7 worm cellular contexts compared by ENCODE assay signal in genomic region chrIII:7375434-7375833, ce11.
TF ChIP-seq lines count a peak whose summit lies in the region.

No protein-coding gene starts in this region.

TF ChIP-seq in whole organism, L1 larva, 84 proteins besides CTCF, POLR2A, EP300 and RAD21 (continues in another document):
- TF ChIP-seq nhr-90 (tag; optimal IDR thresholded peaks at IDR 0.05; lab: Kevin White, UChicago; ENCODE audit: poor library complexity) (peak; percentile 39), mab-9 (GFP tag; IDR thresholded peaks at IDR 0.05; lab: Robert Waterston, UW) (no peak), swsn-7 (tag; optimal IDR thresholded peaks at IDR 0.05; lab: Kevin White, UChicago) (no peak), C16A3.4 (tag; optimal IDR thresholded peaks at IDR 0.05; lab: Kevin White, UChicago) (peak; percentile 12), ztf-4 (tag; optimal IDR thresholded peaks at IDR 0.05; lab: Kevin White, UChicago) (no peak), C34B4.2 (tag; optimal IDR thresholded peaks at IDR 0.05; lab: Kevin White, UChicago) (no peak), efl-3 (GFP tag; optimal IDR thresholded peaks at IDR 0.05; lab: Kevin White, UChicago) (no peak), lin-35 (GFP tag; optimal IDR thresholded peaks at IDR 0.05; lab: Kevin White, UChicago) (peak in 1 of 2 experiments; percentile 58), dpl-1 (GFP tag; optimal IDR thresholded peaks at IDR 0.05; lab: Kevin White, UChicago) (peak in 1 of 3 experiments; percentile 15), ces-1 (GFP tag; optimal IDR thresholded peaks at IDR 0.05; lab: Kevin White, UChicago) (no peak), nhr-77 (tag; optimal IDR thresholded peaks at IDR 0.05; lab: Kevin White, UChicago) (no peak), fkh-8 (tag; optimal IDR thresholded peaks at IDR 0.05; lab: Kevin White, UChicago) (no peak), nhr-20 (tag; optimal IDR thresholded peaks at IDR 0.05; lab: Kevin White, UChicago) (peak; percentile 47)

TF ChIP-seq in whole organism, L2 larva, 48 proteins besides CTCF, POLR2A, EP300 and RAD21 (continues in another document):
- TF ChIP-seq ama-1 (optimal IDR thresholded peaks at IDR 0.05; lab: Kevin White, UChicago) (peak; percentile 7), nhr-237 (tag; optimal IDR thresholded peaks at IDR 0.05; lab: Kevin White, UChicago) (no peak), peb-1 (tag; optimal IDR thresholded peaks at IDR 0.05; lab: Kevin White, UChicago) (no peak), nhr-10 (tag; optimal IDR thresholded peaks at IDR 0.05; lab: Kevin White, UChicago) (no peak), fos-1 (tag; optimal IDR thresholded peaks at IDR 0.05; lab: Kevin White, UChicago) (peak; percentile 88), zag-1 (tag; optimal IDR thresholded peaks at IDR 0.05; lab: Kevin White, UChicago) (no peak), unc-39 (tag; optimal IDR thresholded peaks at IDR 0.05; lab: Kevin White, UChicago) (no peak), sma-9 (GFP tag; optimal IDR thresholded peaks at IDR 0.05; lab: Kevin White, UChicago) (peak; percentile 9), sma-9 (tag; optimal IDR thresholded peaks at IDR 0.05; lab: Kevin White, UChicago) (no peak), ztf-11 (tag; optimal IDR thresholded peaks at IDR 0.05; lab: Kevin White, UChicago) (no peak), nhr-129 (tag; optimal IDR thresholded peaks at IDR 0.05; lab: Kevin White, UChicago) (peak; percentile 39), nhr-12 (tag; optimal IDR thresholded peaks at IDR 0.05; lab: Kevin White, UChicago) (no peak), Y55F3AM.14 (GFP tag; optimal IDR thresholded peaks at IDR 0.05; lab: Kevin White, UChicago) (no peak), nhr-77 (tag; optimal IDR thresholded peaks at IDR 0.05; lab: Kevin White, UChicago) (no peak)

TF ChIP-seq in whole organism, L3 larva, 47 proteins besides CTCF, POLR2A, EP300 and RAD21:
- TF ChIP-seq elt-2 (tag; optimal IDR thresholded peaks at IDR 0.05; lab: Kevin White, UChicago) (peak; percentile 86), egl-27 (tag; optimal IDR thresholded peaks at IDR 0.05; lab: Kevin White, UChicago) (no peak), skn-1 (tag; optimal IDR thresholded peaks at IDR 0.05; lab: Kevin White, UChicago) (no peak), nhr-25 (tag; optimal IDR thresholded peaks at IDR 0.05; lab: Kevin White, UChicago) (peak; percentile 14), unc-62 (GFP tag; optimal IDR thresholded peaks at IDR 0.05; lab: Kevin White, UChicago) (no peak), nhr-43 (tag; optimal IDR thresholded peaks at IDR 0.05; lab: Kevin White, UChicago; ENCODE audit: poor library complexity, severe bottlenecking) (no peak), ceh-28 (tag; optimal IDR thresholded peaks at IDR 0.05; lab: Kevin White, UChicago) (peak; percentile 65), elt-3 (tag; optimal IDR thresholded peaks at IDR 0.05; lab: Kevin White, UChicago) (peak in 2 of 3 experiments; percentile 44 to 91), nhr-76 (tag; optimal IDR thresholded peaks at IDR 0.05; lab: Kevin White, UChicago) (no peak), R02D3.7 (tag; optimal IDR thresholded peaks at IDR 0.05; lab: Kevin White, UChicago) (peak; percentile 14), nhr-23 (tag; optimal IDR thresholded peaks at IDR 0.05; lab: Kevin White, UChicago) (peak; percentile 62), mml-1 (tag; optimal IDR thresholded peaks at IDR 0.05; lab: Kevin White, UChicago) (peak; percentile 11), ama-1 (optimal IDR thresholded peaks at IDR 0.05; lab: Kevin White, UChicago) (peak; percentile 83)
TF ChIP-seq in whole organism, L3 larva: peak in this region for 8.

TF ChIP-seq in whole organism, L4 larva, 104 proteins besides CTCF, POLR2A, EP300 and RAD21 (continues in another document):
- TF ChIP-seq pqm-1 (tag; optimal IDR thresholded peaks at IDR 0.05; lab: Kevin White, UChicago) (peak; percentile 80), unc-130 (GFP tag; optimal IDR thresholded peaks at IDR 0.05; lab: Kevin White, UChicago) (no peak), daf-16 (GFP tag; optimal IDR thresholded peaks at IDR 0.05; lab: Kevin White, UChicago) (no peak), daf-16 (tag; optimal IDR thresholded peaks at IDR 0.05; lab: Kevin White, UChicago) (peak; percentile 71), php-3 (GFP tag; IDR thresholded peaks at IDR 0.05; lab: Robert Waterston, UW) (peak; percentile 22; the same call in 1 of the 2 replicates), ceh-28 (tag; optimal IDR thresholded peaks at IDR 0.05; lab: Kevin White, UChicago) (no peak), ama-1 (optimal IDR thresholded peaks at IDR 0.05; lab: Kevin White, UChicago) (peak; percentile 3), hlh-30 (tag; optimal IDR thresholded peaks at IDR 0.05; lab: Kevin White, UChicago; ENCODE audit: insufficient read depth) (peak; percentile 13), dmd-6 (GFP tag; IDR thresholded peaks at IDR 0.05; lab: Robert Waterston, UW) (peak; percentile 36; the same call in 1 of the 2 replicates), pha-4 (GFP tag; IDR thresholded peaks at IDR 0.05; lab: Robert Waterston, UW) (no peak), pha-4 (tag; optimal IDR thresholded peaks at IDR 0.05; lab: Kevin White, UChicago) (no peak), mep-1 (tag; optimal IDR thresholded peaks at IDR 0.05; lab: Kevin White, UChicago) (peak; percentile 12), ZK546.5 (tag; optimal IDR thresholded peaks at IDR 0.05; lab: Kevin White, UChicago) (no peak)

TF ChIP-seq in whole organism, late embryonic, 69 proteins besides CTCF, POLR2A, EP300 and RAD21:
- no peak for TF ChIP-seq T23F11.4 (GFP tag; optimal IDR thresholded peaks at IDR 0.05; lab: Kevin White, UChicago)
- no peak for TF ChIP-seq nhr-11 (tag; optimal IDR thresholded peaks at IDR 0.05; lab: Kevin White, UChicago)
- TF ChIP-seq elt-2 (tag; optimal IDR thresholded peaks at IDR 0.05; lab: Kevin White, UChicago) = peak; percentile 61

TF ChIP-seq in whole organism, mixed stage, embryonic, 35 proteins besides CTCF, POLR2A, EP300 and RAD21:
- TF ChIP-seq mab-5 (tag; optimal IDR thresholded peaks at IDR 0.05; lab: Kevin White, UChicago) = no peak
- TF ChIP-seq unc-39 (tag; optimal IDR thresholded peaks at IDR 0.05; lab: Kevin White, UChicago) = no peak
- peak; percentile 60 for TF ChIP-seq elt-3 (tag; optimal IDR thresholded peaks at IDR 0.05; lab: Kevin White, UChicago)
- TF ChIP-seq nhr-2 (tag; optimal IDR thresholded peaks at IDR 0.05; lab: Kevin White, UChicago) = no peak
- no peak for TF ChIP-seq nhr-28 (tag; optimal IDR thresholded peaks at IDR 0.05; lab: Kevin White, UChicago)
- no peak for TF ChIP-seq ham-2 (GFP tag; optimal IDR thresholded peaks at IDR 0.05; lab: Kevin White, UChicago)
- TF ChIP-seq ces-1 (GFP tag; optimal IDR thresholded peaks at IDR 0.05; lab: Kevin White, UChicago) = no peak
- no peak for TF ChIP-seq unc-120 (tag; optimal IDR thresholded peaks at IDR 0.05; lab: Kevin White, UChicago; ENCODE audit: poor library complexity, severe bottlenecking)
- TF ChIP-seq blmp-1 (tag; optimal IDR thresholded peaks at IDR 0.05; lab: Kevin White, UChicago) = no peak

TF ChIP-seq in whole organism, young adult, 124 proteins besides CTCF, POLR2A, EP300 and RAD21:
- TF ChIP-seq rpc-1 (optimal IDR thresholded peaks at IDR 0.05; lab: Kevin White, UChicago) (no peak), rpc-1 (tag; optimal IDR thresholded peaks at IDR 0.05; lab: Kevin White, UChicago) (no peak), nhr-80 (tag; optimal IDR thresholded peaks at IDR 0.05; lab: Kevin White, UChicago) (peak; percentile 77), ama-1 (optimal IDR thresholded peaks at IDR 0.05; lab: Kevin White, UChicago) (peak; percentile 55), ama-1 (GFP tag; optimal IDR thresholded peaks at IDR 0.05; lab: Kevin White, UChicago) (no peak)
